Fruit fly (Drosophila melanogaster) whole organism, embryonic: ENCODE results near the gene Ube4B.

Experiments used
- B-H1 ChIP-seq: fragments of 200-800 bp; sonication (Bioruptor generic); IDR thresholded peaks from 3 replicates; pipeline ENCODE4 v1.3.6; 2022; ENCODE audit warnings: missing biosample characterization, missing genetic modification characterization
- BtbVII ChIP-seq: fragments of 200-800 bp; sonication (Bioruptor generic); optimal IDR thresholded peaks from 3 replicates; lab custom pipeline; 2017; ENCODE audit warnings: missing biosample characterization, mild to moderate bottlenecking, missing genetic modification characterization
- CG10274 ChIP-seq: fragments of 200-800 bp; sonication (Bioruptor generic); optimal IDR thresholded peaks from 3 replicates; lab custom pipeline; 2017; ENCODE audit warnings: missing biosample characterization, mild to moderate bottlenecking, missing genetic modification characterization
- CG11560 ChIP-seq: fragments of 200-800 bp; sonication (Bioruptor generic); IDR thresholded peaks from 3 replicates; pipeline ENCODE4 v1.3.6; 2022; ENCODE audit warnings: missing biosample characterization, missing genetic modification characterization
- CG15269 ChIP-seq: fragments of 200-800 bp; sonication (Bioruptor generic); optimal IDR thresholded peaks from 2 replicates; lab custom pipeline; 2018; ENCODE audit warnings: missing biosample characterization, mild to moderate bottlenecking, missing genetic modification characterization, moderate library complexity
- CG15601 ChIP-seq: fragments of 200-800 bp; sonication (Bioruptor generic); optimal IDR thresholded peaks from 3 replicates; lab custom pipeline; 2019; ENCODE audit warnings: missing biosample characterization, mild to moderate bottlenecking, missing genetic modification characterization, moderate library complexity
- CG17328 ChIP-seq: fragments of 200-800 bp; sonication (Bioruptor generic); IDR thresholded peaks from 2 replicates; pipeline ENCODE4 v1.3.6; 2022; ENCODE audit warnings: missing biosample characterization, missing genetic modification characterization
- CG18599 ChIP-seq: fragments of 200-800 bp; sonication (Bioruptor generic); optimal IDR thresholded peaks from 3 replicates; lab custom pipeline; 2017; ENCODE audit warnings: missing biosample characterization, missing genetic modification characterization, mild to moderate bottlenecking, moderate library complexity, missing genetic modification reagents
- CG30431 ChIP-seq: fragments of 200-800 bp; sonication (Bioruptor generic); optimal IDR thresholded peaks from 2 replicates; lab custom pipeline; 2017; ENCODE audit warnings: missing biosample characterization, missing genetic modification characterization
- CG4360 ChIP-seq: fragments of 200-800 bp; sonication (Bioruptor generic); IDR thresholded peaks from 2 replicates; pipeline ENCODE4 v1.3.6; 2022; ENCODE audit warnings: missing biosample characterization, missing genetic modification characterization
- CG43689 ChIP-seq: fragments of 200-800 bp; sonication (Bioruptor generic); IDR thresholded peaks from 2 replicates; pipeline ENCODE4 v1.3.6; 2022; ENCODE audit warnings: missing biosample characterization, missing genetic modification characterization
- CG4404 ChIP-seq: fragments of 200-800 bp; sonication (Bioruptor generic); IDR thresholded peaks from 2 replicates; pipeline ENCODE4 v1.3.6; 2022; ENCODE audit warnings: missing biosample characterization, missing genetic modification characterization
- CG6854 ChIP-seq: fragments of 200-800 bp; sonication (Bioruptor generic); optimal IDR thresholded peaks from 3 replicates; lab custom pipeline; 2017; ENCODE audit warnings: missing biosample characterization, mild to moderate bottlenecking, missing genetic modification characterization
- CoRest ChIP-seq: fragments of 200-800 bp; sonication (Bioruptor generic); optimal IDR thresholded peaks from 3 replicates; lab custom pipeline; 2018; ENCODE audit warnings: missing biosample characterization, mild to moderate bottlenecking, missing genetic modification characterization, moderate library complexity
- CrebB ChIP-seq: fragments of 200-800 bp; sonication (Bioruptor generic); optimal IDR thresholded peaks from 3 replicates; lab custom pipeline; 2018; ENCODE audit warnings: missing biosample characterization, mild to moderate bottlenecking, missing genetic modification characterization
- Dad ChIP-seq: fragments of 200-800 bp; sonication (Bioruptor generic); optimal IDR thresholded peaks from 3 replicates; lab custom pipeline; 2016; ENCODE audit warnings: missing biosample characterization, missing genetic modification characterization
- Dek ChIP-seq: fragments of 200-800 bp; sonication (Bioruptor generic); optimal IDR thresholded peaks from 3 replicates; lab custom pipeline; 2019; ENCODE audit warnings: missing biosample characterization, mild to moderate bottlenecking, missing genetic modification characterization, moderate library complexity
- ERR ChIP-seq: fragments of 200-800 bp; sonication (Bioruptor generic); optimal IDR thresholded peaks from 2 replicates; lab custom pipeline; 2016; ENCODE audit warnings: missing biosample characterization, missing genetic modification characterization
- Eip74EF ChIP-seq, 2 experiments: fragments of 200-800 bp in 1 of 2; fragments of >200 bp in 1 of 2; sonication (Bioruptor generic) in 1 of 2; optimal IDR thresholded peaks; 2 replicates each; lab custom pipeline; 2017 to 2019; ENCODE audit warnings: missing biosample characterization in 2 of 2, missing genetic modification characterization in 2 of 2, mild to moderate bottlenecking in 1 of 2, moderate library complexity in 1 of 2
- Fer2 ChIP-seq: fragments of 200-800 bp; sonication (Bioruptor generic); optimal IDR thresholded peaks from 2 replicates; lab custom pipeline; 2018; ENCODE audit warnings: missing biosample characterization, mild to moderate bottlenecking, missing genetic modification characterization, moderate library complexity
- H15 ChIP-seq: fragments of 200-800 bp; sonication (Bioruptor generic); IDR thresholded peaks from 3 replicates; pipeline ENCODE4 v1.3.6; 2022; ENCODE audit warnings: missing biosample characterization, missing genetic modification characterization
- HHEX ChIP-seq: fragments of 200-800 bp; sonication (Bioruptor generic); optimal IDR thresholded peaks from 3 replicates; lab custom pipeline; 2017; ENCODE audit warnings: missing biosample characterization, mild to moderate bottlenecking, missing genetic modification characterization, missing genetic modification reagents
- HLH4C ChIP-seq: fragments of 200-800 bp; sonication (Bioruptor generic); IDR thresholded peaks from 3 replicates; pipeline ENCODE4 v1.3.6; 2022; ENCODE audit warnings: missing biosample characterization, missing genetic modification characterization; ENCODE audit not compliant: partially characterized antibody
- Lpt ChIP-seq: fragments of >200 bp; optimal IDR thresholded peaks from 2 replicates; lab custom pipeline; 2018; ENCODE audit warnings: missing biosample characterization, missing genetic modification characterization
- Meics ChIP-seq: fragments of 200-800 bp; sonication (Bioruptor generic); optimal IDR thresholded peaks from 2 replicates; lab custom pipeline; 2017; ENCODE audit warnings: missing biosample characterization, mild to moderate bottlenecking, missing genetic modification characterization
- Pdp1 ChIP-seq, 2 experiments: fragments of 200-800 bp; sonication (Bioruptor generic); optimal IDR thresholded peaks; 3 replicates each; lab custom pipeline; 2016; ENCODE audit warnings: missing biosample characterization in 2 of 2, missing genetic modification characterization in 2 of 2, mild to moderate bottlenecking in 1 of 2, moderate library complexity in 1 of 2
- Poxn ChIP-seq: fragments of 200-800 bp; sonication (Bioruptor generic); IDR thresholded peaks from 2 replicates; pipeline ENCODE4 v1.3.6; 2022; ENCODE audit warnings: missing biosample characterization, missing genetic modification characterization
- Sox100B ChIP-seq: fragments of 200-800 bp; sonication (Bioruptor generic); optimal IDR thresholded peaks from 3 replicates; lab custom pipeline; 2018; ENCODE audit warnings: missing biosample characterization, mild to moderate bottlenecking, missing genetic modification characterization
- Sox102F ChIP-seq: fragments of 200-800 bp; sonication (Bioruptor generic); optimal IDR thresholded peaks from 2 replicates; lab custom pipeline; 2018; ENCODE audit warnings: missing biosample characterization, mild to moderate bottlenecking, missing genetic modification characterization, moderate library complexity
- ato ChIP-seq: fragments of 200-800 bp; sonication (Bioruptor generic); IDR thresholded peaks from 2 replicates; pipeline ENCODE4 v1.3.6; 2022; ENCODE audit warnings: missing biosample characterization, missing genetic modification characterization; ENCODE audit not compliant: partially characterized antibody
- bbx ChIP-seq: fragments of 200-800 bp; sonication (Bioruptor generic); IDR thresholded peaks from 2 replicates; pipeline ENCODE4 v1.3.6; 2022; ENCODE audit warnings: missing biosample characterization, missing genetic modification characterization; ENCODE audit not compliant: partially characterized antibody
- bowl ChIP-seq: fragments of 200-800 bp; sonication (Bioruptor generic); IDR thresholded peaks from 2 replicates; pipeline ENCODE4 v1.3.6; 2022; ENCODE audit warnings: missing biosample characterization, missing genetic modification characterization
- chinmo ChIP-seq: fragments of 200-800 bp; sonication (Bioruptor generic); IDR thresholded peaks from 4 replicates; pipeline ENCODE4 v1.3.6; 2022; ENCODE audit warnings: missing biosample characterization, missing genetic modification characterization; ENCODE audit not compliant: partially characterized antibody
- chn ChIP-seq: fragments of 200-800 bp; sonication (Bioruptor generic); optimal IDR thresholded peaks from 2 replicates; lab custom pipeline; 2016; ENCODE audit warnings: missing biosample characterization, missing genetic modification characterization
- dimm ChIP-seq: fragments of 200-800 bp; sonication (Bioruptor generic); IDR thresholded peaks from 2 replicates; pipeline ENCODE4 v1.3.6; 2022; ENCODE audit warnings: missing biosample characterization, missing genetic modification characterization
- gem ChIP-seq: fragments of 200-800 bp; sonication (Bioruptor generic); optimal IDR thresholded peaks from 2 replicates; lab custom pipeline; 2019; ENCODE audit warnings: missing biosample characterization, mild to moderate bottlenecking, missing genetic modification characterization, moderate library complexity
- gro ChIP-seq: fragments of 200-800 bp; sonication (Bioruptor generic); optimal IDR thresholded peaks from 2 replicates; lab custom pipeline; 2016; ENCODE audit warnings: missing biosample characterization, missing genetic modification characterization
- ken ChIP-seq: fragments of 200-800 bp; sonication (Bioruptor generic); IDR thresholded peaks from 3 replicates; pipeline ENCODE4 v1.3.6; 2022; ENCODE audit warnings: missing biosample characterization, missing genetic modification characterization
- odd ChIP-seq: fragments of 200-800 bp; sonication (Bioruptor generic); optimal IDR thresholded peaks from 2 replicates; lab custom pipeline; 2017; ENCODE audit warnings: missing biosample characterization, mild to moderate bottlenecking, missing genetic modification characterization
- psq ChIP-seq: fragments of 200-800 bp; sonication (Bioruptor generic); optimal IDR thresholded peaks from 2 replicates; lab custom pipeline; 2017; ENCODE audit warnings: missing biosample characterization, missing genetic modification characterization
- row ChIP-seq: fragments of 200-800 bp; sonication (Bioruptor generic); IDR thresholded peaks from 3 replicates; pipeline ENCODE4 v1.3.6; 2022; ENCODE audit warnings: missing biosample characterization, missing genetic modification characterization
- sc ChIP-seq, 3 experiments: fragments of >200 bp in 2 of 3; fragments of 200-800 bp in 1 of 3; sonication (Bioruptor generic) in 1 of 3; optimal IDR thresholded peaks; 2 replicates in 2 of 3; 3 replicates in 1 of 3; lab custom pipeline; 2017; ENCODE audit warnings: mild to moderate bottlenecking in 1 of 3, missing biosample characterization in 1 of 3, missing genetic modification characterization in 1 of 3, missing genetic modification reagents in 1 of 3
- sens ChIP-seq: fragments of 200-800 bp; sonication (Bioruptor generic); peaks from one replicate; lab custom pipeline; 2016; ENCODE audit warnings: missing biosample characterization, missing genetic modification characterization
- seq ChIP-seq: fragments of 200-800 bp; sonication (Bioruptor generic); IDR thresholded peaks from 2 replicates; pipeline ENCODE4 v1.3.6; 2022; ENCODE audit warnings: missing biosample characterization, missing genetic modification characterization
- sqz ChIP-seq: fragments of 200-800 bp; sonication (Bioruptor generic); optimal IDR thresholded peaks from 3 replicates; lab custom pipeline; 2018; ENCODE audit warnings: missing biosample characterization, mild to moderate bottlenecking, missing genetic modification characterization
- stwl ChIP-seq: fragments of 200-800 bp; sonication (Bioruptor generic); optimal IDR thresholded peaks from 3 replicates; lab custom pipeline; 2018; ENCODE audit warnings: missing biosample characterization, mild to moderate bottlenecking, missing genetic modification characterization, moderate library complexity
- tap ChIP-seq: fragments of 200-800 bp; optimal IDR thresholded peaks from 3 replicates; lab custom pipeline; 2019; ENCODE audit warnings: missing biosample characterization, mild to moderate bottlenecking, missing genetic modification characterization, moderate library complexity
- tgo ChIP-seq: fragments of 200-800 bp; sonication (Bioruptor generic); IDR thresholded peaks from 3 replicates; pipeline ENCODE4 v1.3.6; 2022; ENCODE audit warnings: missing biosample characterization, missing genetic modification characterization
- toy ChIP-seq: fragments of 200-800 bp; sonication (Bioruptor generic); IDR thresholded peaks from 2 replicates; pipeline ENCODE4 v1.3.6; 2022; ENCODE audit warnings: missing biosample characterization, missing genetic modification characterization

The Ube4B gene

dm6 chr2L:13068533-13069398 lies 49.5 kb upstream of the Ube4B start (continued):
- TF ChIP-seq Meics (no peak), B-H1 (GFP tag; lab: Robert Waterston, UW) (no peak), CG15269 (tag; lab: Kevin White, UChicago) (no peak), stwl (tag; lab: Kevin White, UChicago) (no peak), Sox100B (no peak), seq (GFP tag; lab: Robert Waterston, UW) (no peak), row (GFP tag; lab: Robert Waterston, UW) (peak; percentile 25; the same call in 1 of the 3 replicates), psq (GFP tag; lab: Kevin White, UChicago) (no peak), CoRest (tag; lab: Kevin White, UChicago) (no peak), sens (GFP tag; lab: Kevin White, UChicago) (peak; percentile 68), CG18599 (GFP tag; lab: Kevin White, UChicago) (no peak), ato (GFP tag; lab: Robert Waterston, UW) (no peak), odd (GFP tag; lab: Kevin White, UChicago) (no peak), CrebB (tag; lab: Kevin White, UChicago) (no peak), gem (peak; percentile 21), Eip74EF (GFP tag; optimal IDR thresholded peaks at IDR 0.05; lab: Kevin White, UChicago) (no peak), Dad (no peak), H15 (GFP tag; lab: Robert Waterston, UW) (no peak), tap (tag; lab: Kevin White, UChicago) (no peak), Poxn (GFP tag; lab: Robert Waterston, UW) (no peak), CG11560 (no peak), tgo (GFP tag; lab: Robert Waterston, UW) (no peak), gro (GFP tag; lab: Kevin White, UChicago) (no peak), HHEX (no peak), Lpt (GFP tag; lab: Kevin White, UChicago) (no peak), CG6854 (GFP tag; lab: Kevin White, UChicago) (no peak), chinmo (0 out of 4 replicates have a peak, but pooled peaks have one; percentile 55), ken (no peak), CG4404 (GFP tag; lab: Robert Waterston, UW) (no peak), CG15601 (tag; lab: Kevin White, UChicago) (no peak), bbx (GFP tag; lab: Robert Waterston, UW) (no peak), ERR (GFP tag; lab: Kevin White, UChicago) (no peak), chn (GFP tag; lab: Kevin White, UChicago) (no peak), Dek (no peak), CG10274 (GFP tag; lab: Kevin White, UChicago) (no peak), sc (optimal IDR thresholded peaks at IDR 0.05; lab: Kevin White, UChicago) (no peak), sc (GFP tag; optimal IDR thresholded peaks at IDR 0.05; lab: Kevin White, UChicago) (no peak), Sox102F (peak; percentile 5), bowl (GFP tag; lab: Robert Waterston, UW) (no peak), HLH4C (no peak), Fer2 (tag; lab: Kevin White, UChicago) (no peak), CG17328 (GFP tag; lab: Robert Waterston, UW) (no peak), CG43689 (GFP tag; lab: Robert Waterston, UW) (no peak), CG4360 (GFP tag; lab: Robert Waterston, UW) (no peak), CG30431 (no peak), dimm (GFP tag; lab: Robert Waterston, UW) (no peak), Pdp1 (GFP tag; optimal IDR thresholded peaks at IDR 0.05; lab: Kevin White, UChicago) (peak in 1 of 2 experiments; percentile 61), BtbVII (no peak), sqz (GFP tag; lab: Kevin White, UChicago) (peak; percentile 46), toy (GFP tag; lab: Robert Waterston, UW) (no peak)
